Worm (Caenorhabditis elegans): ENCODE data around the gene ZC239.16.

The ZC239.16 gene

ce11 chrII:3248043-3248718, 23.1 kb upstream of the ZC239.16 start, which contains the start of the genes fbxc-50 and C17F4.2 (continued):
- TF ChIP-seq zfh-2 (GFP tag; conservative IDR thresholded peaks at IDR 0.05), result no peak
- peak; percentile 86 for TF ChIP-seq madf-8 (GFP tag; conservative IDR thresholded peaks at IDR 0.05)
- TF ChIP-seq let-607 (tag; optimal IDR thresholded peaks at IDR 0.05), result no peak
- peak; percentile 90 for TF ChIP-seq efl-1 (GFP tag; optimal IDR thresholded peaks at IDR 0.05)
- TF ChIP-seq ztf-18 (tag; optimal IDR thresholded peaks at IDR 0.05), result no peak
- TF ChIP-seq zim-3 (tag; optimal IDR thresholded peaks at IDR 0.05), result no peak
- TF ChIP-seq Y95B8A.8 (GFP tag; IDR thresholded peaks at IDR 0.05), result no peak
- no peak for TF ChIP-seq mes-4 (tag; optimal IDR thresholded peaks at IDR 0.05)
- TF ChIP-seq madf-6 (GFP tag; IDR thresholded peaks at IDR 0.05), result peak; percentile 88
- TF ChIP-seq nfya-2 (GFP tag; IDR thresholded peaks at IDR 0.05), result no peak
- no peak for TF ChIP-seq mcd-1 (GFP tag; IDR thresholded peaks at IDR 0.05)
- no peak for TF ChIP-seq hsf-1 (GFP tag; IDR thresholded peaks at IDR 0.05)
- TF ChIP-seq ztf-25 (GFP tag; IDR thresholded peaks at IDR 0.05), result no peak
- TF ChIP-seq rec-8 (tag; optimal IDR thresholded peaks at IDR 0.05), result no peak
- no peak for TF ChIP-seq lin-40 (tag; optimal IDR thresholded peaks at IDR 0.05)
- TF ChIP-seq dpl-1 (GFP tag; optimal IDR thresholded peaks at IDR 0.05), result peak; percentile 58
- no peak for TF ChIP-seq mel-28 (tag; optimal IDR thresholded peaks at IDR 0.05; ENCODE audit: borderline replicate concordance)
- no peak for TF ChIP-seq F22D6.2 (tag; optimal IDR thresholded peaks at IDR 0.05)
- TF ChIP-seq T07F8.4 (tag; optimal IDR thresholded peaks at IDR 0.05), result no peak
- no peak for TF ChIP-seq chd-7 (tag; optimal IDR thresholded peaks at IDR 0.05)
- TF ChIP-seq ccch-3 (GFP tag; optimal IDR thresholded peaks at IDR 0.05), result no peak
- TF ChIP-seq hlh-12 (tag; optimal IDR thresholded peaks at IDR 0.05), result no peak
- TF ChIP-seq snpc-3.4 (tag; optimal IDR thresholded peaks at IDR 0.05), result peak; percentile 13
- no peak for TF ChIP-seq tlf-1 (GFP tag; optimal IDR thresholded peaks at IDR 0.05)
- TF ChIP-seq die-1 (tag; optimal IDR thresholded peaks at IDR 0.05), result no peak
- TF ChIP-seq lag-1 (GFP tag; IDR thresholded peaks at IDR 0.05), result no peak
- TF ChIP-seq ceh-27 (GFP tag; optimal IDR thresholded peaks at IDR 0.05), result no peak
- TF ChIP-seq somi-1 (GFP tag; optimal IDR thresholded peaks at IDR 0.05), result no peak
- TF ChIP-seq rcor-1 (GFP tag; IDR thresholded peaks at IDR 0.05), result 0 out of 2 replicates have a peak, but pooled peaks have one; percentile 10
- TF ChIP-seq akir-1 (GFP tag; optimal IDR thresholded peaks at IDR 0.05), result no peak
- TF ChIP-seq hmg-1.2 (GFP tag; IDR thresholded peaks at IDR 0.05), result peak; percentile 91
- TF ChIP-seq attf-3 (GFP tag; conservative IDR thresholded peaks at IDR 0.05), result no peak
- no peak for TF ChIP-seq F57C9.4 (tag; optimal IDR thresholded peaks at IDR 0.05)
- TF ChIP-seq mxl-1 (tag; optimal IDR thresholded peaks at IDR 0.05), result no peak
- no peak for TF ChIP-seq tbx-9 (tag; optimal IDR thresholded peaks at IDR 0.05; ENCODE audit: borderline replicate concordance)
- peak; percentile 77 for TF ChIP-seq xnd-1 (tag; optimal IDR thresholded peaks at IDR 0.05)
- no peak for TF ChIP-seq madf-3 (GFP tag; IDR thresholded peaks at IDR 0.05)
- TF ChIP-seq B0035.1 (tag; optimal IDR thresholded peaks at IDR 0.05), result no peak
- TF ChIP-seq gei-17 (GFP tag; optimal IDR thresholded peaks at IDR 0.05), result no peak
- TF ChIP-seq unc-130 (GFP tag; optimal IDR thresholded peaks at IDR 0.05), result no peak
- no peak for TF ChIP-seq hrde-1 (tag; optimal IDR thresholded peaks at IDR 0.05; ENCODE audit: borderline replicate concordance)
- TF ChIP-seq Y79H2A.3 (GFP tag; conservative IDR thresholded peaks at IDR 0.05), result no peak
- TF ChIP-seq D2030.7 (GFP tag; IDR thresholded peaks at IDR 0.05), result no peak
- TF ChIP-seq ama-1 (optimal IDR thresholded peaks at IDR 0.05), result no peak
- no peak for TF ChIP-seq ama-1 (GFP tag; optimal IDR thresholded peaks at IDR 0.05)
- no peak for TF ChIP-seq lin-54 (GFP tag; optimal IDR thresholded peaks at IDR 0.05)
- TF ChIP-seq B0336.3 (GFP tag; IDR thresholded peaks at IDR 0.05), result no peak
- TF ChIP-seq dpff-1 (tag; optimal IDR thresholded peaks at IDR 0.05), result no peak
- TF ChIP-seq nhr-120 (GFP tag; IDR thresholded peaks at IDR 0.05), result no peak

All from whole organism, young adult.